Worm (Caenorhabditis elegans): ENCODE measurements around the gene C48A7.16.

DNA sequence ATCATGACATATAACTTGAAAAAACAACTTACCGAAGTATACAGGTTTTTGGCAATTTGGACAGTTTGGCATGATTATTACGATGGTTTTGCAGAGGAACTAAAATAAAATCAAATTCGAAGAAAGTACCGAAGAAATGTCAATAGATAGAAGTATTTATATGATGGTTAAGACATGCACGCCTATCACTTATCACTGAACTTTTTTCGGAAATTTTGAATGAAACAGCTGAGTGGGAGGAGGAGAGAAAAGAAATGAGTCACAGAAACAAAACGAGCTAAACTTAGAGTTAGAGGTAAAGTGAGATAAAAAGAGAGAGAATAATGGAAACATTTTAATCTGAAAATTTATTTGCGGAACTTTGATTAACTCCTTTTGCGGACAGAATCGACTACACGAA is 40.0 kb downstream of the C48A7.16 start, which contains the start of gene valv-1:
- TF ChIP-seq elt-1 (tag; optimal IDR thresholded peaks at IDR 0.05) = no peak
- TF ChIP-seq mbf-1 (tag; optimal IDR thresholded peaks at IDR 0.05) = no peak
- no peak for TF ChIP-seq mdl-1 (tag; optimal IDR thresholded peaks at IDR 0.05)
- no peak for TF ChIP-seq blmp-1 (tag; optimal IDR thresholded peaks at IDR 0.05; ENCODE audit: insufficient read depth)
- TF ChIP-seq lin-11 (tag; optimal IDR thresholded peaks at IDR 0.05) = no peak
- no peak for TF ChIP-seq ama-1 (optimal IDR thresholded peaks at IDR 0.05)
- no peak for TF ChIP-seq lsy-2 (tag; optimal IDR thresholded peaks at IDR 0.05)
- no peak for TF ChIP-seq snpc-4 (tag; optimal IDR thresholded peaks at IDR 0.05)
